Fruit fly (Drosophila melanogaster) whole organism, adult: Measurements from ENCODE around the gene 5-HT2B.

Experiments
- CG11617 ChIP-seq: fragments of 200-800 bp; sonication (Bioruptor generic); optimal IDR thresholded peaks from 2 replicates; lab custom pipeline; 2017; ENCODE audit warnings: mild to moderate bottlenecking, missing biosample characterization, missing genetic modification reagents, missing genetic modification characterization
- CG12768 ChIP-seq: fragments of 200-800 bp; sonication (Bioruptor generic); optimal IDR thresholded peaks from 2 replicates; lab custom pipeline; 2017; ENCODE audit warnings: missing biosample characterization, missing genetic modification characterization, mild to moderate bottlenecking, moderate library complexity, missing genetic modification reagents
- CG14711 ChIP-seq: fragments of 200-800 bp; sonication (Bioruptor generic); optimal IDR thresholded peaks from 2 replicates; lab custom pipeline; 2018; ENCODE audit warnings: missing biosample characterization, mild to moderate bottlenecking, missing genetic modification characterization, moderate library complexity
- CG1620 ChIP-seq: fragments of 200-800 bp; sonication (Bioruptor generic); optimal IDR thresholded peaks from 2 replicates; lab custom pipeline; 2016; ENCODE audit warnings: missing biosample characterization, missing genetic modification characterization
- CG33017 ChIP-seq: fragments of 200-800 bp; sonication (Bioruptor generic); optimal IDR thresholded peaks from 2 replicates; lab custom pipeline; 2018; ENCODE audit warnings: missing biosample characterization, mild to moderate bottlenecking, missing genetic modification characterization, moderate library complexity
- CG5204 ChIP-seq: fragments of 200-800 bp; sonication (Bioruptor generic); optimal IDR thresholded peaks from 2 replicates; lab custom pipeline; 2016; ENCODE audit warnings: missing biosample characterization, missing genetic modification characterization
- CG7045 ChIP-seq: fragments of 200-800 bp; sonication (Bioruptor generic); optimal IDR thresholded peaks from 2 replicates; lab custom pipeline; 2017; ENCODE audit warnings: missing biosample characterization, mild to moderate bottlenecking, missing genetic modification characterization
- CG7101 ChIP-seq: fragments of 200-800 bp; sonication (Bioruptor generic); optimal IDR thresholded peaks from 2 replicates; lab custom pipeline; 2018; ENCODE audit warnings: missing biosample characterization, mild to moderate bottlenecking, missing genetic modification characterization, moderate library complexity
- Clk ChIP-seq: fragments of 200-800 bp; sonication (Bioruptor generic); optimal IDR thresholded peaks from 2 replicates; lab custom pipeline; 2017; ENCODE audit warnings: missing biosample characterization, missing genetic modification characterization
- Crg-1 ChIP-seq: fragments of 200-800 bp; sonication (Bioruptor generic); optimal IDR thresholded peaks from 2 replicates; lab custom pipeline; 2016; ENCODE audit warnings: missing biosample characterization, missing genetic modification characterization
- Hr96 ChIP-seq: fragments of 200-800 bp; sonication (Bioruptor generic); optimal IDR thresholded peaks from 2 replicates; lab custom pipeline; 2016; ENCODE audit warnings: missing biosample characterization, missing genetic modification characterization
- Mnt ChIP-seq: fragments of 200-800 bp; sonication (Bioruptor generic); optimal IDR thresholded peaks from 2 replicates; lab custom pipeline; 2016; ENCODE audit warnings: missing biosample characterization, mild to moderate bottlenecking, missing genetic modification characterization
- bab1 ChIP-seq: fragments of 200-800 bp; sonication (Bioruptor generic); optimal IDR thresholded peaks from 3 replicates; lab custom pipeline; 2019; ENCODE audit warnings: missing biosample characterization, mild to moderate bottlenecking, missing genetic modification characterization, moderate library complexity
- cic ChIP-seq: fragments of 200-800 bp; sonication (Bioruptor generic); optimal IDR thresholded peaks from 2 replicates; lab custom pipeline; 2017; ENCODE audit warnings: missing biosample characterization, mild to moderate bottlenecking, missing genetic modification characterization, moderate library complexity
- cnc ChIP-seq, 2 experiments: fragments of >200 bp; optimal IDR thresholded peaks; 2 replicates each; lab custom pipeline; 2017
- kay ChIP-seq: fragments of 200-800 bp; sonication (Bioruptor generic); peaks from one replicate; lab custom pipeline; 2016; ENCODE audit warnings: missing biosample characterization, missing genetic modification characterization, borderline replicate concordance
- ovo ChIP-seq: fragments of 200-800 bp; sonication (Bioruptor generic); optimal IDR thresholded peaks from 2 replicates; lab custom pipeline; 2016; ENCODE audit warnings: missing biosample characterization, missing genetic modification characterization
- pad ChIP-seq: fragments of 200-800 bp; sonication (Bioruptor generic); optimal IDR thresholded peaks from 3 replicates; lab custom pipeline; 2017; ENCODE audit warnings: missing biosample characterization, missing genetic modification characterization, mild to moderate bottlenecking, moderate library complexity, missing genetic modification reagents
- tj ChIP-seq: fragments of 200-800 bp; sonication (Bioruptor generic); optimal IDR thresholded peaks from 3 replicates; lab custom pipeline; 2017; ENCODE audit warnings: missing biosample characterization, mild to moderate bottlenecking, missing genetic modification characterization, moderate library complexity
- toe ChIP-seq: fragments of 200-800 bp; sonication (Bioruptor generic); optimal IDR thresholded peaks from 2 replicates; lab custom pipeline; 2016; ENCODE audit warnings: missing biosample characterization, missing genetic modification characterization

The 5-HT2B gene

dm6 chr3R:8654058-8654457 is 76.1 kb downstream of the 5-HT2B start:
- TF ChIP-seq CG11617 (GFP tag; lab: Kevin White, UChicago) (peak; percentile 22), CG12768 (GFP tag; lab: Kevin White, UChicago) (peak; percentile 65), Hr96 (GFP tag; lab: Kevin White, UChicago) (no peak), CG14711 (tag; lab: Kevin White, UChicago) (no peak), CG7045 (peak; percentile 37), tj (GFP tag; lab: Kevin White, UChicago) (peak; percentile 21), CG33017 (peak; percentile 34), Clk (GFP tag; lab: Kevin White, UChicago) (no peak), pad (GFP tag; lab: Kevin White, UChicago) (peak; percentile 46), kay (GFP tag; lab: Kevin White, UChicago) (no peak), Crg-1 (peak; percentile 65), CG7101 (tag; lab: Kevin White, UChicago) (peak; percentile 54), ovo (GFP tag; lab: Kevin White, UChicago) (no peak), cic (GFP tag; lab: Kevin White, UChicago) (peak; percentile 77)

DNA sequence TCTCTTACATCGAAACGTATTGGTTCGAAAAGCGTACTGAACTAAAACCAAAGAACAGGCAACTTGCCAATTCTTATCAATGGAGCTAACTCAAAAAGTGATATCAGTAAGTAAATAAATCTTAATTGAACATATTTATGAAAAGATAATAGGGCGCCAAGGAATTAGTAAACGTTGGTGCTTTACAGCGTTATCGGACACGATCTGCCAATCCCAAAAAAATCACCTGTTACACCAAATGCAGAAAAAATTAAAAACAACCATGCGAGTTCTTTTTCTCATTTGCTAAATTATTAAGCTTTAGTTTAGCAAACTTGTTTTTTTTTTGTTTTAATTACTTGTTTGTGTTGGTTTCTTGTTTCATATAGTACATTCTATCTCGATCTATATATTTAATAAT is 76.7 kb downstream of the 5-HT2B start, which contains the start of gene CG42489:
CG42489 (minus strand) TSS at position 101 of the 400 bp plus-strand sequence.
- TF ChIP-seq CG7101 (tag; lab: Kevin White, UChicago) (no peak), cnc (optimal IDR thresholded peaks at IDR 0.05; lab: Kevin White, UChicago) (no peak), kay (GFP tag; lab: Kevin White, UChicago) (no peak), tj (GFP tag; lab: Kevin White, UChicago) (no peak), ovo (GFP tag; lab: Kevin White, UChicago) (no peak), CG5204 (no peak), CG11617 (GFP tag; lab: Kevin White, UChicago) (no peak), CG33017 (no peak), Clk (GFP tag; lab: Kevin White, UChicago) (no peak), Hr96 (GFP tag; lab: Kevin White, UChicago) (no peak), pad (GFP tag; lab: Kevin White, UChicago) (no peak), CG7045 (no peak), toe (GFP tag; lab: Kevin White, UChicago) (no peak), Crg-1 (no peak), Mnt (GFP tag; lab: Kevin White, UChicago) (no peak), CG14711 (tag; lab: Kevin White, UChicago) (no peak), bab1 (GFP tag; lab: Kevin White, UChicago) (no peak), cic (GFP tag; lab: Kevin White, UChicago) (no peak)

- TF ChIP-seq kay (GFP tag; lab: Kevin White, UChicago) (no peak), CG11617 (GFP tag; lab: Kevin White, UChicago) (no peak), cnc (optimal IDR thresholded peaks at IDR 0.05; lab: Kevin White, UChicago) (no peak), Mnt (GFP tag; lab: Kevin White, UChicago) (peak; percentile 64), CG7045 (no peak), pad (GFP tag; lab: Kevin White, UChicago) (no peak), cic (GFP tag; lab: Kevin White, UChicago) (no peak)
These were observed 80.7 kb downstream of the 5-HT2B start for dm6 chr3R:8658688-8659087.

DNA sequence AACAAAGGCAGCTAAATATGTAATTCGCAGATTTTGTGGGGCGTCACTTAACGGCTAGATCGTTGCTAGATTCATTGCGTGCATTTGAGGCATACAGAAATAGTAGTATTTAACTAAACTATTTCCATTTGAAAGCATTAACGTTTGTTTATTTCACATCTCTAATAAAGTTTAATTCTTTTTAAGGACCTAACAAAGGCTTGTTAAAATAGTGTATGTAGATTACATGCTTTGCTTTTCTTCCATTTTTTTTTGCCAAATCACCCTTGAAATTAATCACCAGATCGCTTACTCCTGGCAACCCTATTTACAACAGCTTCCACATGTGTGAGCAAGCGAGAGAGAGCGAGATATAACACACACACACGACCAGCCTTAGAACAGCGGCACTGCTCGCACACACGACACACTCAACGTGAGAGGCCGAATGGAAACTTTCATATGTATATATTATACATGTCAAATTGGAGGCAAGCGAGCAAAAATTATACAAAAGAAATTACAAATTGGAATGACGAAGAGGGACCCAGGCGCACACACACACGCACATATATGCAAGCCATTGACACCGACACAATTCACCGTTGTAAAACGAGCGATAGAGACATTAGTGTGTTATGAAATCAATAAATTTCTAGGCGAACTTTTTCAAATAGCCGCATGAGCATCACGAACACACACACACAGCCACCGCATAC is 81.3 kb downstream of the 5-HT2B start:
- TF ChIP-seq CG14711 (tag; lab: Kevin White, UChicago) (peak; percentile 99), CG7045 (peak; percentile 69), cnc (optimal IDR thresholded peaks at IDR 0.05; lab: Kevin White, UChicago) (peak; percentile 56 to 70), Crg-1 (peak; percentile 17), Hr96 (GFP tag; lab: Kevin White, UChicago) (peak; percentile 70), CG1620 (GFP tag; lab: Kevin White, UChicago) (peak; percentile 76), pad (GFP tag; lab: Kevin White, UChicago) (peak; percentile 88), bab1 (GFP tag; lab: Kevin White, UChicago) (peak; percentile 23), CG5204 (no peak), kay (GFP tag; lab: Kevin White, UChicago) (peak; percentile 98), CG33017 (peak; percentile 77), CG11617 (GFP tag; lab: Kevin White, UChicago) (peak; percentile 79), Clk (GFP tag; lab: Kevin White, UChicago) (peak; percentile 52), ovo (GFP tag; lab: Kevin White, UChicago) (peak; percentile 79), toe (GFP tag; lab: Kevin White, UChicago) (peak; percentile 75), CG7101 (tag; lab: Kevin White, UChicago) (peak; percentile 79), CG12768 (GFP tag; lab: Kevin White, UChicago) (peak; percentile 67), Mnt (GFP tag; lab: Kevin White, UChicago) (peak; percentile 84), cic (GFP tag; lab: Kevin White, UChicago) (peak; percentile 96), tj (GFP tag; lab: Kevin White, UChicago) (peak; percentile 79)

- TF ChIP-seq CG12768 (GFP tag; lab: Kevin White, UChicago) (no peak), CG1620 (GFP tag; lab: Kevin White, UChicago) (peak; percentile 63), Hr96 (GFP tag; lab: Kevin White, UChicago) (no peak), toe (GFP tag; lab: Kevin White, UChicago) (no peak), CG7045 (peak; percentile 30), Crg-1 (peak; percentile 29), CG11617 (GFP tag; lab: Kevin White, UChicago) (peak; percentile 40), tj (GFP tag; lab: Kevin White, UChicago) (peak; percentile 4), ovo (GFP tag; lab: Kevin White, UChicago) (peak; percentile 22), CG14711 (tag; lab: Kevin White, UChicago) (peak; percentile 45), Clk (GFP tag; lab: Kevin White, UChicago) (no peak), pad (GFP tag; lab: Kevin White, UChicago) (peak; percentile 33), cnc (optimal IDR thresholded peaks at IDR 0.05; lab: Kevin White, UChicago) (no peak), cic (GFP tag; lab: Kevin White, UChicago) (peak; percentile 63), CG5204 (no peak), Mnt (GFP tag; lab: Kevin White, UChicago) (peak; percentile 95), CG7101 (tag; lab: Kevin White, UChicago) (peak; percentile 71), kay (GFP tag; lab: Kevin White, UChicago) (no peak), CG33017 (peak; percentile 36), bab1 (GFP tag; lab: Kevin White, UChicago) (peak; percentile 78)
These were observed 82.1 kb downstream of the 5-HT2B start for dm6 chr3R:8659907-8660660.
